Worm (Caenorhabditis elegans): ENCODE results near the gene F08D12.2.

DNA sequence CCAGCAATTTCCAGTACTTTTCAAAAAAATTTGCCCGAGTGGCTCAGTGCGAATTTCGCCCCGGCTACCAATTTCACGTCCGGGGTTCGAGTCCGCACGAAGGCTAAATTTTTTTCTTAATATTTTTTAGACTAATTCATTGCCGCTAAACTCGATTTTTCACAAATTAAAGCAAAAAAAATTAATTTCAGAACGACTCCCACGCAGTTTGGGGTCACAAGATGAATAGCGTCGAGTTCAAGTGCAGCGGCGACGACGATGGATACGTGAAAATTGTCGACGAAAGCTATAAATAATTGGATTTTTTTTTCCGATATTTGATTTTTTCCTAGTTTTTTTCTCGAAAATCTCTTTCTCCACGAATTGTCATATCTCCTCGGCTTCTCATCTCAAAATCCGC is 30.2 kb upstream of the F08D12.2 start:
- TF ChIP-seq zag-1 (tag; optimal IDR thresholded peaks at IDR 0.05) (no peak), nhr-77 (tag; optimal IDR thresholded peaks at IDR 0.05) (no peak), F26F4.8 (GFP tag; conservative IDR thresholded peaks at IDR 0.05) (no peak), lir-3 (tag; optimal IDR thresholded peaks at IDR 0.05) (no peak), unc-62 (GFP tag; optimal IDR thresholded peaks at IDR 0.05 in 1 of 2) (no peak), unc-62 (tag; optimal IDR thresholded peaks at IDR 0.05) (no peak)

Data from whole organism, L4 larva.